Worm (Caenorhabditis elegans) whole organism, L1 larva: Measurements from ENCODE around the gene F10C2.4.

ENCODE experiments used
- ceh-82 ChIP-seq, 3 experiments: fragments of 150-350 bp in 1 of 3; sonication (generic microtip) in 2 of 3; optimal IDR thresholded peaks; 2 replicates each; lab custom pipeline; 2014 to 2017; ENCODE audit warnings: missing biosample characterization in 3 of 3, missing genetic modification characterization in 3 of 3
- efl-1 ChIP-seq, 4 experiments: fragments of 150-350 bp; optimal IDR thresholded peaks in 3 of 4; peaks in 1 of 4; 1 replicate in 1 of 4; 2 replicates in 3 of 4; lab custom pipeline; 2014; ENCODE audit warnings: missing biosample characterization in 2 of 4, missing genetic modification characterization in 2 of 4, missing genetic modification reagents in 2 of 4
- fos-1 ChIP-seq: fragments of 150-350 bp; optimal IDR thresholded peaks from 2 replicates; lab custom pipeline; 2014; ENCODE audit warnings: missing biosample characterization, missing genetic modification characterization
- isw-1 ChIP-seq: fragments of 200-800 bp; sonication (Bioruptor generic); IDR thresholded peaks from 2 replicates; pipeline ENCODE4 v1.3.6; 2022; ENCODE audit warnings: missing genetic modification characterization, missing compliant biosample characterization
- lsy-2 ChIP-seq, 2 experiments: fragments of 150-350 bp; optimal IDR thresholded peaks; 2 replicates each; lab custom pipeline; 2014; ENCODE audit warnings: missing biosample characterization in 2 of 2, missing genetic modification characterization in 2 of 2
- mab-9 ChIP-seq: fragments of 200-800 bp; sonication (Bioruptor generic); IDR thresholded peaks from 2 replicates; pipeline ENCODE4 v1.3.6; 2022; ENCODE audit warnings: missing genetic modification reagents, missing genetic modification characterization, missing compliant biosample characterization
- nhr-28 ChIP-seq: fragments of 150-350 bp; optimal IDR thresholded peaks from 2 replicates; lab custom pipeline; 2014; ENCODE audit warnings: missing biosample characterization, missing genetic modification characterization
- nhr-47 ChIP-seq: sonication (generic microtip); optimal IDR thresholded peaks from 2 replicates; lab custom pipeline; 2016; ENCODE audit warnings: mild to moderate bottlenecking, missing genetic modification characterization, moderate library complexity, missing compliant biosample characterization
- nhr-76 ChIP-seq: sonication (generic microtip); optimal IDR thresholded peaks from 2 replicates; lab custom pipeline; 2017; ENCODE audit warnings: missing biosample characterization, missing genetic modification characterization
- nhr-77 ChIP-seq: fragments of 150-350 bp; optimal IDR thresholded peaks from 2 replicates; lab custom pipeline; 2014; ENCODE audit warnings: missing biosample characterization, missing genetic modification characterization
- tbx-2 ChIP-seq: sonication (generic microtip); optimal IDR thresholded peaks from 2 replicates; lab custom pipeline; 2016; ENCODE audit warnings: missing genetic modification characterization, missing compliant biosample characterization
- zag-1 ChIP-seq: fragments of 150-350 bp; optimal IDR thresholded peaks from 2 replicates; lab custom pipeline; 2014; ENCODE audit warnings: missing biosample characterization, missing genetic modification characterization

ce11 chrV:12038317-12038716 is 3.0 kb upstream of the F10C2.4 start:
- TF ChIP-seq nhr-77 (tag; lab: Kevin White, UChicago) (no peak), ceh-82 (tag; optimal IDR thresholded peaks at IDR 0.05; lab: Kevin White, UChicago) (no peak), nhr-76 (no peak), mab-9 (GFP tag; lab: Robert Waterston, UW) (no peak), nhr-28 (tag; lab: Kevin White, UChicago) (no peak), nhr-47 (tag; lab: Kevin White, UChicago) (no peak), efl-1 (optimal IDR thresholded peaks at IDR 0.05; lab: Kevin White, UChicago) (no peak), efl-1 (GFP tag; optimal IDR thresholded peaks at IDR 0.05 in 1 of 2; lab: Kevin White, UChicago) (no peak), zag-1 (tag; lab: Kevin White, UChicago) (no peak), fos-1 (tag; lab: Kevin White, UChicago) (no peak), lsy-2 (tag; optimal IDR thresholded peaks at IDR 0.05; lab: Kevin White, UChicago) (no peak), tbx-2 (tag; lab: Kevin White, UChicago) (no peak), isw-1 (GFP tag; lab: Robert Waterston, UW) (peak; percentile 13; the same call in 1 of the 2 replicates)
